Worm (Caenorhabditis elegans) whole organism, L1 larva: ENCODE data around the gene scav-5.

Experiments used
- C04F5.9 ChIP-seq: sonication (generic microtip); optimal IDR thresholded peaks from 2 replicates; lab custom pipeline; 2016; ENCODE audit warnings: missing genetic modification characterization, missing compliant biosample characterization
- C16A3.4 ChIP-seq: fragments of 150-350 bp; optimal IDR thresholded peaks from 2 replicates; lab custom pipeline; 2014; ENCODE audit warnings: missing biosample characterization, missing genetic modification characterization
- C34B4.2 ChIP-seq: sonication (generic microtip); optimal IDR thresholded peaks from 2 replicates; lab custom pipeline; 2017; ENCODE audit warnings: mild to moderate bottlenecking, missing genetic modification characterization, missing compliant biosample characterization
- F16B12.6 ChIP-seq: fragments of 150-350 bp; optimal IDR thresholded peaks from 2 replicates; lab custom pipeline; 2014; ENCODE audit warnings: missing biosample characterization, missing genetic modification characterization
- alr-1 ChIP-seq: fragments of 200-800 bp; sonication (Bioruptor generic); optimal IDR thresholded peaks from 2 replicates; lab custom pipeline; 2018; ENCODE audit warnings: borderline replicate concordance, mild to moderate bottlenecking, missing genetic modification characterization, missing compliant biosample characterization
- blmp-1 ChIP-seq: fragments of 150-350 bp; optimal IDR thresholded peaks from 2 replicates; lab custom pipeline; 2014; ENCODE audit warnings: missing biosample characterization, missing genetic modification characterization
- ceh-63 ChIP-seq: fragments of 200-800 bp; sonication (Bioruptor generic); optimal IDR thresholded peaks from 2 replicates; lab custom pipeline; 2018; ENCODE audit warnings: mild to moderate bottlenecking, missing genetic modification characterization, missing compliant biosample characterization
- ceh-82 ChIP-seq, 3 experiments: fragments of 150-350 bp in 1 of 3; sonication (generic microtip) in 2 of 3; optimal IDR thresholded peaks; 2 replicates each; lab custom pipeline; 2014 to 2017; ENCODE audit warnings: missing biosample characterization in 3 of 3, missing genetic modification characterization in 3 of 3
- ceh-88 ChIP-seq: fragments of 200-800 bp; sonication (Bioruptor generic); IDR thresholded peaks from 2 replicates; pipeline ENCODE4 v1.3.6; 2022; ENCODE audit warnings: missing genetic modification characterization, missing compliant biosample characterization
- ces-1 ChIP-seq: fragments of 150-350 bp; optimal IDR thresholded peaks from 2 replicates; lab custom pipeline; 2014; ENCODE audit warnings: missing biosample characterization, missing genetic modification reagents, missing genetic modification characterization
- dsc-1 ChIP-seq: sonication (generic microtip); optimal IDR thresholded peaks from 2 replicates; lab custom pipeline; 2016; ENCODE audit warnings: mild to moderate bottlenecking, missing genetic modification characterization, missing compliant biosample characterization
- efl-1 ChIP-seq, 4 experiments: fragments of 150-350 bp; optimal IDR thresholded peaks in 3 of 4; peaks in 1 of 4; 1 replicate in 1 of 4; 2 replicates in 3 of 4; lab custom pipeline; 2014; ENCODE audit warnings: missing biosample characterization in 2 of 4, missing genetic modification characterization in 2 of 4, missing genetic modification reagents in 2 of 4
- elt-2 ChIP-seq: sonication (generic microtip); optimal IDR thresholded peaks from 2 replicates; lab custom pipeline; 2016; ENCODE audit warnings: missing genetic modification characterization, mild to moderate bottlenecking, inconsistent platforms, missing compliant biosample characterization, missing genetic modification reagents
- ets-5 ChIP-seq: fragments of 200-800 bp; sonication (Bioruptor generic); IDR thresholded peaks from 2 replicates; pipeline ENCODE4 v1.3.6; 2022; ENCODE audit warnings: missing genetic modification characterization, missing compliant biosample characterization
- fkh-10 ChIP-seq: sonication (generic microtip); optimal IDR thresholded peaks from 2 replicates; lab custom pipeline; 2017; ENCODE audit warnings: missing biosample characterization, missing genetic modification reagents, missing genetic modification characterization
- fkh-4 ChIP-seq: sonication (generic microtip); optimal IDR thresholded peaks from 2 replicates; lab custom pipeline; 2016; ENCODE audit warnings: missing compliant biosample characterization, missing genetic modification characterization, borderline replicate concordance
- grh-1 ChIP-seq: fragments of 200-800 bp; sonication (Bioruptor generic); IDR thresholded peaks from 2 replicates; pipeline ENCODE4 v1.3.6; 2022; ENCODE audit warnings: missing genetic modification reagents, missing genetic modification characterization, missing compliant biosample characterization
- hlh-4 ChIP-seq: sonication (generic microtip); optimal IDR thresholded peaks from 2 replicates; lab custom pipeline; 2016; ENCODE audit warnings: mild to moderate bottlenecking, missing genetic modification characterization, missing compliant biosample characterization
- lin-13 ChIP-seq: fragments of 150-350 bp; optimal IDR thresholded peaks from 2 replicates; lab custom pipeline; 2014; ENCODE audit warnings: missing biosample characterization, missing genetic modification reagents, missing genetic modification characterization
- lin-14 ChIP-seq: fragments of 200-800 bp; sonication (Bioruptor generic); optimal IDR thresholded peaks from 2 replicates; lab custom pipeline; 2018; ENCODE audit warnings: mild to moderate bottlenecking, missing genetic modification characterization, moderate library complexity, missing compliant biosample characterization
- lin-15B ChIP-seq: fragments of 150-350 bp; sonication (generic microtip); optimal IDR thresholded peaks from 3 replicates; lab custom pipeline; 2014; ENCODE audit warnings: missing biosample characterization, missing genetic modification characterization
- lin-35 ChIP-seq, 2 experiments: fragments of 150-350 bp; optimal IDR thresholded peaks; 2 replicates each; lab custom pipeline; 2014; ENCODE audit warnings: missing biosample characterization in 2 of 2, missing genetic modification characterization in 2 of 2, missing genetic modification reagents in 2 of 2
- lsy-2 ChIP-seq, 2 experiments: fragments of 150-350 bp; optimal IDR thresholded peaks; 2 replicates each; lab custom pipeline; 2014; ENCODE audit warnings: missing biosample characterization in 2 of 2, missing genetic modification characterization in 2 of 2
- mdl-1 ChIP-seq, 2 experiments: fragments of 150-350 bp; optimal IDR thresholded peaks; 2 replicates each; lab custom pipeline; 2014 to 2017; ENCODE audit warnings: missing biosample characterization in 2 of 2, missing genetic modification characterization in 2 of 2, inconsistent platforms in 1 of 2
- mep-1 ChIP-seq: fragments of 150-350 bp; optimal IDR thresholded peaks from 2 replicates; lab custom pipeline; 2014; ENCODE audit warnings: missing biosample characterization, missing genetic modification characterization
- nhr-11 ChIP-seq: fragments of 150-350 bp; optimal IDR thresholded peaks from 2 replicates; lab custom pipeline; 2014; ENCODE audit warnings: missing biosample characterization, missing genetic modification characterization
- nhr-12 ChIP-seq: sonication (generic microtip); optimal IDR thresholded peaks from 2 replicates; lab custom pipeline; 2017; ENCODE audit warnings: missing biosample characterization, missing genetic modification characterization
- nhr-19 ChIP-seq: fragments of 200-800 bp; sonication (Bioruptor generic); conservative IDR thresholded peaks from 2 replicates; pipeline ENCODE4 v1.3.6; 2022; ENCODE audit warnings: missing genetic modification characterization, missing compliant biosample characterization
- nhr-20 ChIP-seq: sonication (generic microtip); optimal IDR thresholded peaks from 2 replicates; lab custom pipeline; 2016; ENCODE audit warnings: mild to moderate bottlenecking, missing genetic modification characterization, missing compliant biosample characterization
- nhr-28 ChIP-seq: fragments of 150-350 bp; optimal IDR thresholded peaks from 2 replicates; lab custom pipeline; 2014; ENCODE audit warnings: missing biosample characterization, missing genetic modification characterization
- nhr-47 ChIP-seq: sonication (generic microtip); optimal IDR thresholded peaks from 2 replicates; lab custom pipeline; 2016; ENCODE audit warnings: mild to moderate bottlenecking, missing genetic modification characterization, moderate library complexity, missing compliant biosample characterization
- nhr-71 ChIP-seq: sonication (generic microtip); optimal IDR thresholded peaks from 2 replicates; lab custom pipeline; 2016; ENCODE audit warnings: mild to moderate bottlenecking, missing genetic modification characterization, moderate library complexity, missing compliant biosample characterization
- nhr-76 ChIP-seq: sonication (generic microtip); optimal IDR thresholded peaks from 2 replicates; lab custom pipeline; 2017; ENCODE audit warnings: missing biosample characterization, missing genetic modification characterization
- nhr-85 ChIP-seq: sonication (generic microtip); peaks from one replicate; lab custom pipeline; 2016; ENCODE audit warnings: missing genetic modification characterization, inconsistent platforms, missing compliant biosample characterization
- pag-3 ChIP-seq: sonication (generic microtip); optimal IDR thresholded peaks from 2 replicates; lab custom pipeline; 2017; ENCODE audit warnings: missing genetic modification characterization, mild to moderate bottlenecking, missing compliant biosample characterization, antibody characterized with exemption, borderline replicate concordance; ENCODE audit not compliant: insufficient read depth
- rnt-1 ChIP-seq: sonication (generic microtip); optimal IDR thresholded peaks from 2 replicates; lab custom pipeline; 2016; ENCODE audit warnings: mild to moderate bottlenecking, missing genetic modification characterization, moderate library complexity, missing compliant biosample characterization
- skn-1 ChIP-seq: fragments of 150-350 bp; optimal IDR thresholded peaks from 2 replicates; lab custom pipeline; 2014; ENCODE audit warnings: missing biosample characterization, missing genetic modification characterization
- swsn-7 ChIP-seq: sonication (generic microtip); optimal IDR thresholded peaks from 2 replicates; lab custom pipeline; 2016; ENCODE audit warnings: missing genetic modification characterization, missing compliant biosample characterization
- tbx-2 ChIP-seq: sonication (generic microtip); optimal IDR thresholded peaks from 2 replicates; lab custom pipeline; 2016; ENCODE audit warnings: missing genetic modification characterization, missing compliant biosample characterization
- tlp-1 ChIP-seq: fragments of 150-350 bp; optimal IDR thresholded peaks from 2 replicates; lab custom pipeline; 2014; ENCODE audit warnings: missing biosample characterization, missing genetic modification characterization
- unc-130 ChIP-seq: fragments of 150-350 bp; optimal IDR thresholded peaks from 2 replicates; lab custom pipeline; 2017; ENCODE audit warnings: missing biosample characterization, missing genetic modification characterization, inconsistent platforms
- unc-30 ChIP-seq: sonication (generic microtip); optimal IDR thresholded peaks from 2 replicates; lab custom pipeline; 2017; ENCODE audit warnings: missing biosample characterization, missing genetic modification characterization
- unc-86 ChIP-seq: sonication (generic microtip); optimal IDR thresholded peaks from 2 replicates; lab custom pipeline; 2016; ENCODE audit warnings: missing genetic modification characterization, missing compliant biosample characterization
- vab-15 ChIP-seq: sonication (generic microtip); optimal IDR thresholded peaks from 2 replicates; lab custom pipeline; 2017; ENCODE audit warnings: missing genotype, mild to moderate bottlenecking, missing genetic modification characterization, missing compliant biosample characterization

scav-5 gene

DNA sequence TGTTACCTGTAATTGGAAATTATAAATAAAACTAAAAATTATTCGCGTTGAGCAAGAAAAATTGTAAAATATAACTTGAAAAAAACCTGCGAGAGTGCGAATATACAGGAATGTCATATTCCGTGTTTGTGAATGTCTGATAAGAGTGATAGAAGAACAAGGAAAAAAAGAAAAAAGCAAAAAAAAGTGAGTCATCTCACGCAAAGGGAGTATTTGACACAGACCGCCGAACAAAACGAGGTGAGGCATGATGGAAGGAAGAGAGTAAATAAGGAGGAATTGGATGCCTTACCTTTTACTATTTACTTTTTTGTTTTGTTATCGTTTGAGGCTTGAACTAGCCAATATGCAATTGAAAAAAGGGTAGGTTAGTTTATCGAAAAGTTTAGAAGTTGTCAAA, 34.2 kb downstream of the scav-5 start, which contains the start of gene F21G4.1:
TSS of gene F21G4.1 (minus strand) at position 6 of the 400 bp plus-strand sequence.
- TF ChIP-seq alr-1 (tag; lab: Kevin White, UChicago) (no peak), elt-2 (peak; percentile 13), lin-14 (GFP tag; lab: Kevin White, UChicago) (peak; percentile 13)
- TF ChIP-seq, all 84 proteins: peak for 2

DNA sequence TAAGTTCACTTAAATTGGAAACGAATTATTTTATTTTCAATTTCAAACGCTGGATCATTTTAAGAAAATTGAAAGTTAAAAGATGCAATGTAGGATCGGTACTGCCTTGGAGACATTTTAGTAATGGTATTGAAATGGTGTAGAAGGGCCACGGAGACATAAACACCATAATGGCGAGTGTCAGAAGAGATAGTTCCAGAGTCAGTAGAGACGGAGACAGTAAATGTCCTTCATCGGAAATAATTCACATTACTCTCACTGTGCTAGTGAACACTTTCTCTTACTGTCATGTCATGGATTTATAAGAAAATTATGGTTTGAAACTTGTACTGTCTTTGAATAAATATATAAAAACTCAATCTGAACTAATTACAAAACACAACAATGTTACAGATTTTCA, 34.9 kb downstream of the scav-5 start:
- TF ChIP-seq vab-15 (tag; lab: Kevin White, UChicago) = no peak
- peak; percentile 87 for TF ChIP-seq blmp-1 (tag; lab: Kevin White, UChicago)
- TF ChIP-seq dsc-1 = no peak
- peak; percentile 73 for TF ChIP-seq nhr-85 (tag; lab: Kevin White, UChicago)
- TF ChIP-seq lin-14 (GFP tag; lab: Kevin White, UChicago) = peak; percentile 59
- TF ChIP-seq F16B12.6 (tag; lab: Kevin White, UChicago) = no peak

DNA sequence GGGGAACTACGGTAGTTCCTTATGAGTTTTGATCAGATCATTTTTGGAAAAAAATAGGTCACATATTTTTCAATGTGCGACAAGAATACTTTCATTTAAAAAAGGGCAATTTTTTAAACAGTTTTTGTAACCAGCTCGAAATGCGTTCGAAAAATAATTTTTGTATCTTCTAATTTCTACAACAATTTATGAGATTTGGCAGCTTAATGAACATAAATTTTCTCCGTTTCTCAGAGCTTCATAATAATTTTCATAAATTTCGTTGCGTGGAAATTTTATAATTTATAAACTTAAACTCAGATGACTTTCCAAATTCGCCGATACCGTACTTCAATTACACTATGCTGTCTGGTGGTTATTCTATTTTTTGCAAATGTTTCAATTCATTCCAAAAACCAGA, 36.7 kb downstream of the scav-5 start, which contains the start of gene F21G4.3:
TSS of gene F21G4.3 (plus strand) at position 301 of the 400 bp plus-strand sequence.
- no peak for TF ChIP-seq lin-13 (GFP tag; lab: Kevin White, UChicago)
- TF ChIP-seq, all 84 proteins: peak for 0

DNA sequence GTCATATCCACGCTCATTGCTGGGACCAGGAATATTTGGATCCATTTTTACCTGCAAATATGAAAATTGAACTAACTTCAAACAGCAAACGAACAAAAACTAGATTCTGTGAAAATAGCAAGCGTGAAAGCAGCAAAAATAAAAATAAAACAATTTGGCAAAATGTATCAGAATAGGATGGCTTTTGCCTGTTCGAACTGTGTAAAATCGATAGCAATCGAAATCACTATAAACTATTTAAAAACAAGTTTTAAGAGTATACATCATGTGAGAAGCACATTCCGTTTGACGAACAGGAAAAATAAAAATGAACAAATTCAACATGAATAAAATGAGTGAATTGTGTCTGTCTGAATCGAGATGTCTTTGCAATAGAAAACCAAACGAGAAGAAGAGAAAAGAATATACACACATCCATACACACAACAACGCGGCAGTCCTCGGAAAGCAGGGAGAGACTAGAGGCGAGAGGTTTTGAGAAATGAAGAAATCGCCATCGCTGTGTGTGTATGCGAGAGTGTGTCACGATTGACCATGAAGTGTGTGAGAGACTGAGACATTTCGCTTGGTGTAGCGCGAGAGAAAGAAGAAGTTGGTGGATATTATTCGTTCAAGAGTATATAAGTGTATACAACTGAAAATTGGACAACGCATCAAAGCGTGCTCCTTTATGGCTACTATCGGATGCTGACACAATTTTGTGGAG, 41.4 kb downstream of the scav-5 start, which contains the start of gene phf-34:
TSS of gene phf-34 (minus strand) at position 51 of the 706 bp plus-strand sequence.
- TF ChIP-seq nhr-19 (GFP tag; lab: Robert Waterston, UW) (no peak; the same call in 1 of the 2 replicates), ces-1 (no peak), ceh-82 (tag; optimal IDR thresholded peaks at IDR 0.05; lab: Kevin White, UChicago) (peak in 2 of 3 experiments; percentile 31 to 57), fkh-10 (GFP tag; lab: Kevin White, UChicago) (peak; percentile 54), mep-1 (peak; percentile 68), nhr-71 (tag; lab: Kevin White, UChicago) (peak; percentile 64), nhr-76 (tag; lab: Kevin White, UChicago) (no peak), nhr-11 (tag; lab: Kevin White, UChicago) (no peak), swsn-7 (tag; lab: Kevin White, UChicago) (peak; percentile 54), unc-130 (tag; lab: Kevin White, UChicago) (no peak), nhr-28 (no peak), ets-5 (GFP tag; lab: Robert Waterston, UW) (no peak), nhr-12 (no peak), fkh-4 (tag; lab: Kevin White, UChicago) (no peak), pag-3 (no peak), C16A3.4 (tag; lab: Kevin White, UChicago) (peak; percentile 38), mdl-1 (tag; optimal IDR thresholded peaks at IDR 0.05; lab: Kevin White, UChicago) (peak in 1 of 2 experiments; percentile 44), lin-13 (GFP tag; lab: Kevin White, UChicago) (no peak), ceh-63 (GFP tag; lab: Kevin White, UChicago) (no peak), nhr-47 (tag; lab: Kevin White, UChicago) (peak; percentile 54), nhr-20 (tag; lab: Kevin White, UChicago) (peak; percentile 39), hlh-4 (no peak), lin-35 (GFP tag; optimal IDR thresholded peaks at IDR 0.05; lab: Kevin White, UChicago) (peak; percentile 17 to 26), alr-1 (tag; lab: Kevin White, UChicago) (no peak), blmp-1 (tag; lab: Kevin White, UChicago) (peak; percentile 73), lsy-2 (tag; optimal IDR thresholded peaks at IDR 0.05; lab: Kevin White, UChicago) (peak; percentile 14 to 52), efl-1 (optimal IDR thresholded peaks at IDR 0.05; lab: Kevin White, UChicago) (peak in 1 of 2 experiments; percentile 50), efl-1 (GFP tag; optimal IDR thresholded peaks at IDR 0.05 in 1 of 2; lab: Kevin White, UChicago) (no peak), tlp-1 (tag; lab: Kevin White, UChicago) (no peak), ceh-88 (no peak), skn-1 (tag; lab: Kevin White, UChicago) (no peak), unc-86 (tag; lab: Kevin White, UChicago) (peak; percentile 19), C34B4.2 (tag; lab: Kevin White, UChicago) (no peak), lin-15B (tag; lab: Kevin White, UChicago) (no peak), nhr-85 (tag; lab: Kevin White, UChicago) (peak; percentile 55), unc-30 (tag; lab: Kevin White, UChicago) (no peak), tbx-2 (peak; percentile 42), grh-1 (GFP tag; lab: Robert Waterston, UW) (no peak), C04F5.9 (no peak), rnt-1 (tag; lab: Kevin White, UChicago) (no peak)
